Worm (Caenorhabditis elegans) whole organism, mixed stage, embryonic: ENCODE results near the gene R11G1.2.

ENCODE experiments used
- M03D4.4 ChIP-seq: sonication (generic microtip); optimal IDR thresholded peaks from 2 replicates; lab custom pipeline; 2017; ENCODE audit warnings: mild to moderate bottlenecking, missing genetic modification characterization, missing compliant biosample characterization
- bed-3 ChIP-seq: fragments of 200-800 bp; sonication (Bioruptor generic); optimal IDR thresholded peaks from 3 replicates; lab custom pipeline; 2018; ENCODE audit warnings: mild to moderate bottlenecking, missing genetic modification characterization, moderate library complexity, missing compliant biosample characterization
- blmp-1 ChIP-seq: fragments of 150-350 bp; optimal IDR thresholded peaks from 2 replicates; lab custom pipeline; 2014; ENCODE audit warnings: missing biosample characterization, missing genetic modification characterization
- ceh-39 ChIP-seq: fragments of 150-350 bp; optimal IDR thresholded peaks from 2 replicates; lab custom pipeline; 2014; ENCODE audit warnings: missing biosample characterization, missing genetic modification characterization
- ceh-43 ChIP-seq: fragments of 200-800 bp; sonication (Bioruptor generic); optimal IDR thresholded peaks from 2 replicates; lab custom pipeline; 2018; ENCODE audit warnings: mild to moderate bottlenecking, missing genetic modification characterization, moderate library complexity, missing compliant biosample characterization
- ceh-83 ChIP-seq: fragments of 200-800 bp; sonication (Bioruptor generic); optimal IDR thresholded peaks from 2 replicates; lab custom pipeline; 2018; ENCODE audit warnings: mild to moderate bottlenecking, missing genetic modification characterization, missing compliant biosample characterization
- cnd-1 ChIP-seq: fragments of 200-800 bp; sonication (Bioruptor generic); optimal IDR thresholded peaks from 2 replicates; lab custom pipeline; 2018; ENCODE audit warnings: mild to moderate bottlenecking, missing genetic modification characterization, missing compliant biosample characterization
- drap-1 ChIP-seq: fragments of 200-800 bp; sonication (Bioruptor generic); optimal IDR thresholded peaks from 3 replicates; lab custom pipeline; 2018; ENCODE audit warnings: mild to moderate bottlenecking, missing genetic modification characterization, missing compliant biosample characterization
- elt-3 ChIP-seq: fragments of 150-350 bp; optimal IDR thresholded peaks from 2 replicates; lab custom pipeline; 2014; ENCODE audit warnings: missing biosample characterization, missing genetic modification characterization
- flh-1 ChIP-seq: fragments of 200-800 bp; sonication (Bioruptor generic); optimal IDR thresholded peaks from 2 replicates; lab custom pipeline; 2018; ENCODE audit warnings: mild to moderate bottlenecking, missing genetic modification characterization, moderate library complexity, missing compliant biosample characterization
- ham-2 ChIP-seq: fragments of 200-800 bp; sonication (Bioruptor generic); optimal IDR thresholded peaks from 2 replicates; lab custom pipeline; 2018; ENCODE audit warnings: mild to moderate bottlenecking, missing genetic modification characterization, missing compliant biosample characterization
- hlh-1 ChIP-seq: fragments of 150-350 bp; optimal IDR thresholded peaks from 2 replicates; lab custom pipeline; 2014; ENCODE audit warnings: missing biosample characterization, missing genetic modification reagents, missing genetic modification characterization
- lin-13 ChIP-seq: fragments of 150-350 bp; optimal IDR thresholded peaks from 2 replicates; lab custom pipeline; 2014; ENCODE audit warnings: missing biosample characterization, missing genetic modification characterization
- lin-32 ChIP-seq: fragments of 200-800 bp; sonication (Bioruptor generic); optimal IDR thresholded peaks from 2 replicates; lab custom pipeline; 2018; ENCODE audit warnings: mild to moderate bottlenecking, missing genetic modification characterization, missing compliant biosample characterization
- lsy-2 ChIP-seq: fragments of 150-350 bp; optimal IDR thresholded peaks from 2 replicates; lab custom pipeline; 2014; ENCODE audit warnings: missing biosample characterization, missing genetic modification characterization
- mab-5 ChIP-seq: fragments of 150-350 bp; optimal IDR thresholded peaks from 2 replicates; lab custom pipeline; 2014; ENCODE audit warnings: missing biosample characterization, missing genetic modification characterization
- mep-1 ChIP-seq: fragments of 150-350 bp; optimal IDR thresholded peaks from 2 replicates; lab custom pipeline; 2017; ENCODE audit warnings: missing biosample characterization, missing genetic modification reagents, missing genetic modification characterization, inconsistent platforms
- mls-2 ChIP-seq: sonication (generic microtip); optimal IDR thresholded peaks from 2 replicates; lab custom pipeline; 2016; ENCODE audit warnings: mild to moderate bottlenecking, missing genetic modification characterization, moderate library complexity, missing compliant biosample characterization
- nhr-12 ChIP-seq: fragments of 150-350 bp; optimal IDR thresholded peaks from 2 replicates; lab custom pipeline; 2014; ENCODE audit warnings: missing biosample characterization, missing genetic modification characterization
- nhr-2 ChIP-seq: fragments of 150-350 bp; optimal IDR thresholded peaks from 2 replicates; lab custom pipeline; 2014; ENCODE audit warnings: missing biosample characterization, missing genetic modification characterization
- nhr-237 ChIP-seq: fragments of 150-350 bp; optimal IDR thresholded peaks from 2 replicates; lab custom pipeline; 2014; ENCODE audit warnings: missing biosample characterization, missing genetic modification characterization
- nhr-28 ChIP-seq: fragments of 150-350 bp; optimal IDR thresholded peaks from 2 replicates; lab custom pipeline; 2014; ENCODE audit warnings: missing biosample characterization, missing genetic modification characterization
- nhr-76 ChIP-seq: sonication (generic microtip); optimal IDR thresholded peaks from 2 replicates; lab custom pipeline; 2017; ENCODE audit warnings: missing biosample characterization, missing genetic modification characterization
- pha-4 ChIP-seq: fragments of 150-350 bp; optimal IDR thresholded peaks from 2 replicates; lab custom pipeline; 2018; ENCODE audit warnings: missing biosample characterization, missing genetic modification reagents, missing genetic modification characterization
- sem-2 ChIP-seq: fragments of 200-800 bp; sonication (Bioruptor generic); optimal IDR thresholded peaks from 2 replicates; lab custom pipeline; 2018; ENCODE audit warnings: mild to moderate bottlenecking, missing genetic modification characterization, missing compliant biosample characterization
- snpc-4 ChIP-seq: fragments of 150-350 bp; optimal IDR thresholded peaks from 2 replicates; lab custom pipeline; 2014; ENCODE audit warnings: missing biosample characterization, missing genetic modification characterization
- sptf-1 ChIP-seq: sonication (generic microtip); optimal IDR thresholded peaks from 2 replicates; lab custom pipeline; 2017; ENCODE audit warnings: mild to moderate bottlenecking, missing genetic modification characterization, moderate library complexity, missing compliant biosample characterization
- tbx-8 ChIP-seq: fragments of 200-800 bp; sonication (Bioruptor generic); optimal IDR thresholded peaks from 2 replicates; lab custom pipeline; 2018; ENCODE audit warnings: mild to moderate bottlenecking, missing genetic modification characterization, moderate library complexity, missing compliant biosample characterization
- unc-120 ChIP-seq: sonication (generic microtip); optimal IDR thresholded peaks from 2 replicates; lab custom pipeline; 2017; ENCODE audit warnings: missing genetic modification characterization, missing compliant biosample characterization; ENCODE audit not compliant: poor library complexity, severe bottlenecking
- unc-39 ChIP-seq: fragments of 150-350 bp; optimal IDR thresholded peaks from 2 replicates; lab custom pipeline; 2014; ENCODE audit warnings: missing biosample characterization, missing genetic modification characterization
- unc-62 ChIP-seq: fragments of 150-350 bp; optimal IDR thresholded peaks from 2 replicates; lab custom pipeline; 2014; ENCODE audit warnings: missing biosample characterization, missing genetic modification reagents, missing genetic modification characterization
- zip-8 ChIP-seq: fragments of 150-350 bp; optimal IDR thresholded peaks from 2 replicates; lab custom pipeline; 2014; ENCODE audit warnings: missing biosample characterization, missing genetic modification characterization

R11G1.2 gene

ce11 chrX:3610442-3610841 is 40.0 kb upstream of the R11G1.2 start:
- TF ChIP-seq bed-3 = no peak
- no peak for TF ChIP-seq lin-13 (tag; lab: Kevin White, UChicago)
- TF ChIP-seq unc-62 = no peak
- no peak for TF ChIP-seq nhr-2 (tag; lab: Kevin White, UChicago)
- no peak for TF ChIP-seq mab-5 (tag; lab: Kevin White, UChicago)
- TF ChIP-seq unc-120 (tag; lab: Kevin White, UChicago) = no peak
- no peak for TF ChIP-seq nhr-28 (tag; lab: Kevin White, UChicago)
- no peak for TF ChIP-seq cnd-1 (tag; lab: Kevin White, UChicago)
- TF ChIP-seq ceh-83 (GFP tag; lab: Kevin White, UChicago) = no peak
- TF ChIP-seq nhr-76 (tag; lab: Kevin White, UChicago) = no peak
- no peak for TF ChIP-seq unc-39
- TF ChIP-seq nhr-12 (tag; lab: Kevin White, UChicago) = no peak
- TF ChIP-seq M03D4.4 (tag; lab: Kevin White, UChicago) = no peak
- TF ChIP-seq ceh-39 (tag; lab: Kevin White, UChicago) = no peak
- TF ChIP-seq sem-2 (GFP tag; lab: Kevin White, UChicago) = no peak
- TF ChIP-seq nhr-237 = no peak
- no peak for TF ChIP-seq pha-4 (tag; lab: Kevin White, UChicago)
- no peak for TF ChIP-seq snpc-4 (tag; lab: Kevin White, UChicago)
- TF ChIP-seq, all 35 proteins: peak for 0

ce11 chrX:3611042-3611623 is 39.3 kb upstream of the R11G1.2 start, which contains the start of gene C18B2.5:
C18B2.5 (minus strand) TSS chrX:3611092.
- TF ChIP-seq ham-2 (GFP tag; lab: Kevin White, UChicago) (no peak), pha-4 (tag; lab: Kevin White, UChicago) (no peak), zip-8 (tag; lab: Kevin White, UChicago) (no peak), M03D4.4 (tag; lab: Kevin White, UChicago) (no peak), drap-1 (GFP tag; lab: Kevin White, UChicago) (no peak), lin-13 (tag; lab: Kevin White, UChicago) (no peak), elt-3 (tag; lab: Kevin White, UChicago) (no peak), nhr-237 (no peak), mep-1 (tag; lab: Kevin White, UChicago) (no peak), bed-3 (no peak), lsy-2 (tag; lab: Kevin White, UChicago) (no peak), cnd-1 (tag; lab: Kevin White, UChicago) (no peak), nhr-12 (tag; lab: Kevin White, UChicago) (no peak), tbx-8 (no peak), mls-2 (tag; lab: Kevin White, UChicago) (no peak)
- TF ChIP-seq, all 35 proteins: peak for 0

- TF ChIP-seq nhr-28 (tag; lab: Kevin White, UChicago) (no peak), pha-4 (tag; lab: Kevin White, UChicago) (no peak), sptf-1 (tag; lab: Kevin White, UChicago) (no peak), ham-2 (GFP tag; lab: Kevin White, UChicago) (no peak), mls-2 (tag; lab: Kevin White, UChicago) (no peak), flh-1 (GFP tag; lab: Kevin White, UChicago) (no peak), tbx-8 (no peak), nhr-237 (no peak), hlh-1 (tag; lab: Kevin White, UChicago) (no peak), bed-3 (no peak), unc-120 (tag; lab: Kevin White, UChicago) (no peak), lin-32 (GFP tag; lab: Kevin White, UChicago) (no peak), elt-3 (tag; lab: Kevin White, UChicago) (no peak)
These were observed 38.7 kb upstream of the R11G1.2 start for ce11 chrX:3611740-3612139.

ce11 chrX:3613665-3614064 is 36.7 kb upstream of the R11G1.2 start:
- no peak for TF ChIP-seq cnd-1 (tag; lab: Kevin White, UChicago)
- no peak for TF ChIP-seq hlh-1 (tag; lab: Kevin White, UChicago)
- TF ChIP-seq drap-1 (GFP tag; lab: Kevin White, UChicago) = no peak
- no peak for TF ChIP-seq nhr-28 (tag; lab: Kevin White, UChicago)
- no peak for TF ChIP-seq nhr-12 (tag; lab: Kevin White, UChicago)
- no peak for TF ChIP-seq mep-1 (tag; lab: Kevin White, UChicago)
- TF ChIP-seq lsy-2 (tag; lab: Kevin White, UChicago) = no peak
- TF ChIP-seq ceh-43 (GFP tag; lab: Kevin White, UChicago) = no peak
- no peak for TF ChIP-seq M03D4.4 (tag; lab: Kevin White, UChicago)
- TF ChIP-seq nhr-76 (tag; lab: Kevin White, UChicago) = no peak
- TF ChIP-seq elt-3 (tag; lab: Kevin White, UChicago) = no peak
- no peak for TF ChIP-seq unc-62
- no peak for TF ChIP-seq sptf-1 (tag; lab: Kevin White, UChicago)
- TF ChIP-seq blmp-1 = no peak
- no peak for TF ChIP-seq pha-4 (tag; lab: Kevin White, UChicago)
